Worm (Caenorhabditis elegans) whole organism, L3 larva: Measurements from ENCODE around the gene sek-1.

ENCODE experiments used
- R02D3.7 ChIP-seq: fragments of 150-350 bp; optimal IDR thresholded peaks from 2 replicates; lab custom pipeline; 2014; ENCODE audit warnings: missing biosample characterization, missing genetic modification characterization
- aly-2 ChIP-seq: fragments of 150-350 bp; optimal IDR thresholded peaks from 2 replicates; lab custom pipeline; 2014; ENCODE audit warnings: missing biosample characterization, missing genetic modification characterization
- ama-1 ChIP-seq: fragments of 150-350 bp; optimal IDR thresholded peaks from 2 replicates; lab custom pipeline; 2018
- ceh-16 ChIP-seq: sonication (generic microtip); optimal IDR thresholded peaks from 2 replicates; lab custom pipeline; 2017; ENCODE audit warnings: missing biosample characterization, missing genetic modification characterization
- ceh-28 ChIP-seq: fragments of 150-350 bp; optimal IDR thresholded peaks from 2 replicates; lab custom pipeline; 2014; ENCODE audit warnings: missing biosample characterization, missing genetic modification reagents, missing genetic modification characterization
- ceh-82 ChIP-seq: fragments of 150-350 bp; optimal IDR thresholded peaks from 2 replicates; lab custom pipeline; 2014; ENCODE audit warnings: missing biosample characterization, missing genetic modification characterization
- daf-12 ChIP-seq: fragments of 150-350 bp; optimal IDR thresholded peaks from 2 replicates; lab custom pipeline; 2014; ENCODE audit warnings: missing biosample characterization, missing genetic modification reagents, missing genetic modification characterization
- egl-27 ChIP-seq: sonication (generic microtip); optimal IDR thresholded peaks from 4 replicates; lab custom pipeline; 2017; ENCODE audit warnings: missing biosample characterization, missing genetic modification reagents, missing genetic modification characterization
- egl-5 ChIP-seq: fragments of 150-350 bp; optimal IDR thresholded peaks from 2 replicates; lab custom pipeline; 2017; ENCODE audit warnings: missing biosample characterization, missing genetic modification reagents, missing genetic modification characterization, inconsistent platforms
- elt-1 ChIP-seq: fragments of 150-350 bp; optimal IDR thresholded peaks from 2 replicates; lab custom pipeline; 2014; ENCODE audit warnings: missing biosample characterization, missing genetic modification characterization
- elt-2 ChIP-seq: sonication (generic microtip); optimal IDR thresholded peaks from 2 replicates; lab custom pipeline; 2016; ENCODE audit warnings: missing genetic modification reagents, mild to moderate bottlenecking, missing genetic modification characterization, missing compliant biosample characterization
- elt-3 ChIP-seq, 3 experiments: fragments of 150-350 bp in 1 of 3; sonication (generic microtip) in 2 of 3; optimal IDR thresholded peaks; 2 replicates in 2 of 3; 4 replicates in 1 of 3; lab custom pipeline; 2014 to 2017; ENCODE audit warnings: missing biosample characterization in 3 of 3, missing genetic modification characterization in 3 of 3
- fos-1 ChIP-seq: fragments of 150-350 bp; optimal IDR thresholded peaks from 2 replicates; lab custom pipeline; 2014; ENCODE audit warnings: missing biosample characterization, missing genetic modification characterization
- hmg-11 ChIP-seq: sonication (generic microtip); optimal IDR thresholded peaks from 2 replicates; lab custom pipeline; 2016; ENCODE audit warnings: missing genetic modification characterization, missing compliant biosample characterization
- jun-1 ChIP-seq: fragments of 150-350 bp; optimal IDR thresholded peaks from 2 replicates; lab custom pipeline; 2014; ENCODE audit warnings: missing biosample characterization, missing genetic modification reagents, missing genetic modification characterization
- lin-15B ChIP-seq: fragments of 150-350 bp; optimal IDR thresholded peaks from 2 replicates; lab custom pipeline; 2014; ENCODE audit warnings: missing biosample characterization, missing genetic modification characterization
- lin-39 ChIP-seq: fragments of 150-350 bp; optimal IDR thresholded peaks from 2 replicates; lab custom pipeline; 2018; ENCODE audit warnings: missing biosample characterization, missing genetic modification reagents, missing genetic modification characterization
- lsy-12 ChIP-seq: sonication (generic microtip); optimal IDR thresholded peaks from 2 replicates; lab custom pipeline; 2016; ENCODE audit warnings: mild to moderate bottlenecking, missing genetic modification characterization, missing compliant biosample characterization
- mdl-1 ChIP-seq: fragments of 150-350 bp; optimal IDR thresholded peaks from 2 replicates; lab custom pipeline; 2014; ENCODE audit warnings: missing biosample characterization, missing genetic modification characterization
- mml-1 ChIP-seq: fragments of 150-350 bp; sonication (generic microtip); optimal IDR thresholded peaks from 3 replicates; lab custom pipeline; 2014; ENCODE audit warnings: missing biosample characterization, missing genetic modification characterization
- nfya-1 ChIP-seq: sonication (generic microtip); optimal IDR thresholded peaks from 2 replicates; lab custom pipeline; 2017; ENCODE audit warnings: missing genetic modification characterization, mild to moderate bottlenecking, missing compliant biosample characterization, antibody characterized with exemption, moderate library complexity; ENCODE audit not compliant: insufficient read depth
- nhr-11 ChIP-seq: fragments of 150-350 bp; optimal IDR thresholded peaks from 2 replicates; lab custom pipeline; 2014; ENCODE audit warnings: missing biosample characterization, missing genetic modification characterization
- nhr-12 ChIP-seq: fragments of 150-350 bp; optimal IDR thresholded peaks from 2 replicates; lab custom pipeline; 2014; ENCODE audit warnings: missing biosample characterization, missing genetic modification characterization
- nhr-23 ChIP-seq: fragments of 150-350 bp; optimal IDR thresholded peaks from 2 replicates; lab custom pipeline; 2014; ENCODE audit warnings: missing biosample characterization, missing genetic modification reagents, missing genetic modification characterization
- nhr-237 ChIP-seq: fragments of 150-350 bp; optimal IDR thresholded peaks from 2 replicates; lab custom pipeline; 2014; ENCODE audit warnings: missing biosample characterization, missing genetic modification characterization
- nhr-25 ChIP-seq: sonication (generic microtip); optimal IDR thresholded peaks from 2 replicates; lab custom pipeline; 2017; ENCODE audit warnings: missing biosample characterization, missing genetic modification characterization
- nhr-28 ChIP-seq: fragments of 150-350 bp; optimal IDR thresholded peaks from 2 replicates; lab custom pipeline; 2014; ENCODE audit warnings: missing biosample characterization, missing genetic modification characterization
- nhr-43 ChIP-seq: sonication (generic microtip); optimal IDR thresholded peaks from 2 replicates; lab custom pipeline; 2016; ENCODE audit warnings: mild to moderate bottlenecking, missing genetic modification characterization, missing compliant biosample characterization; ENCODE audit not compliant: poor library complexity, severe bottlenecking
- nhr-67 ChIP-seq: fragments of 150-350 bp; optimal IDR thresholded peaks from 2 replicates; lab custom pipeline; 2014; ENCODE audit warnings: missing biosample characterization, missing genetic modification characterization
- nhr-76 ChIP-seq: fragments of 150-350 bp; sonication (generic microtip); optimal IDR thresholded peaks from 5 replicates; lab custom pipeline; 2014; ENCODE audit warnings: missing biosample characterization, missing genetic modification characterization
- pha-4 ChIP-seq: fragments of 150-350 bp; optimal IDR thresholded peaks from 2 replicates; lab custom pipeline; 2014; ENCODE audit warnings: missing biosample characterization, missing genetic modification reagents, missing genetic modification characterization
- pqm-1 ChIP-seq: fragments of 150-350 bp; optimal IDR thresholded peaks from 2 replicates; lab custom pipeline; 2017; ENCODE audit warnings: missing biosample characterization, missing genetic modification characterization, inconsistent platforms
- sea-2 ChIP-seq: fragments of 150-350 bp; sonication (generic microtip); optimal IDR thresholded peaks from 4 replicates; lab custom pipeline; 2014; ENCODE audit warnings: missing biosample characterization, missing genetic modification reagents, missing genetic modification characterization
- skn-1 ChIP-seq: fragments of 150-350 bp; optimal IDR thresholded peaks from 2 replicates; lab custom pipeline; 2014; ENCODE audit warnings: missing biosample characterization, missing genetic modification characterization
- snpc-4 ChIP-seq: fragments of 150-350 bp; optimal IDR thresholded peaks from 2 replicates; lab custom pipeline; 2014; ENCODE audit warnings: missing biosample characterization, missing genetic modification characterization
- tbx-2 ChIP-seq: sonication (generic microtip); optimal IDR thresholded peaks from 2 replicates; lab custom pipeline; 2016; ENCODE audit warnings: mild to moderate bottlenecking, missing genetic modification characterization, missing compliant biosample characterization
- unc-62 ChIP-seq: fragments of 150-350 bp; sonication (generic microtip); optimal IDR thresholded peaks from 4 replicates; lab custom pipeline; 2014; ENCODE audit warnings: missing biosample characterization, missing genetic modification reagents, missing genetic modification characterization
- zag-1 ChIP-seq: fragments of 150-350 bp; optimal IDR thresholded peaks from 2 replicates; lab custom pipeline; 2014; ENCODE audit warnings: missing biosample characterization, missing genetic modification characterization
- ztf-11 ChIP-seq: fragments of 150-350 bp; optimal IDR thresholded peaks from 2 replicates; lab custom pipeline; 2014; ENCODE audit warnings: missing biosample characterization, missing genetic modification characterization
- ztf-4 ChIP-seq: fragments of 150-350 bp; optimal IDR thresholded peaks from 2 replicates; lab custom pipeline; 2014; ENCODE audit warnings: missing biosample characterization, missing genetic modification characterization

Gene sek-1

DNA sequence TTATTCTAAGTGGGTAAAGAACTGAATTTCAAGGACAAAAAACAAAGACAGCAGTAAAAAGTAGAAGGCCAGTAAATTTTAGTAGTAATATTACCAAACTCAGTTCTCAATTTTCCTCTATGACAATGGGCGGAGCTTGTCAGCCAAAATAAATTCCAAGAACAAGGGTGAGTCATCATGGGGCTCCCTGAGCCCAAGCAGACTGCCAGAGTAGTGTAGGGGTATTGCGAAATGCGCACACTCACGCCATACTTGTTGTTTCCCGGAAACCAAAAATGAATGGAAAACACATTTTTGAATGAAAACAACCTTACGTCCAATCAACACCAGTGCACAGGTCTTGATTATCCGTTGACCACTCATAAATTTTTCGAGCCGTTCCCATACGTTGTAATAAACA lies 24.7 kb upstream of the sek-1 start:
- TF ChIP-seq hmg-11 (tag; lab: Kevin White, UChicago) (peak; percentile 11), nhr-237 (tag; lab: Kevin White, UChicago) (no peak), egl-5 (tag; lab: Kevin White, UChicago) (no peak), nfya-1 (peak; percentile 72), nhr-11 (tag; lab: Kevin White, UChicago) (peak; percentile 74), lin-39 (peak; percentile 38), aly-2 (tag; lab: Kevin White, UChicago) (no peak), snpc-4 (peak; percentile 37), fos-1 (tag; lab: Kevin White, UChicago) (peak; percentile 76), jun-1 (tag; lab: Kevin White, UChicago) (peak; percentile 57), lin-15B (tag; lab: Kevin White, UChicago) (peak; percentile 3)

DNA sequence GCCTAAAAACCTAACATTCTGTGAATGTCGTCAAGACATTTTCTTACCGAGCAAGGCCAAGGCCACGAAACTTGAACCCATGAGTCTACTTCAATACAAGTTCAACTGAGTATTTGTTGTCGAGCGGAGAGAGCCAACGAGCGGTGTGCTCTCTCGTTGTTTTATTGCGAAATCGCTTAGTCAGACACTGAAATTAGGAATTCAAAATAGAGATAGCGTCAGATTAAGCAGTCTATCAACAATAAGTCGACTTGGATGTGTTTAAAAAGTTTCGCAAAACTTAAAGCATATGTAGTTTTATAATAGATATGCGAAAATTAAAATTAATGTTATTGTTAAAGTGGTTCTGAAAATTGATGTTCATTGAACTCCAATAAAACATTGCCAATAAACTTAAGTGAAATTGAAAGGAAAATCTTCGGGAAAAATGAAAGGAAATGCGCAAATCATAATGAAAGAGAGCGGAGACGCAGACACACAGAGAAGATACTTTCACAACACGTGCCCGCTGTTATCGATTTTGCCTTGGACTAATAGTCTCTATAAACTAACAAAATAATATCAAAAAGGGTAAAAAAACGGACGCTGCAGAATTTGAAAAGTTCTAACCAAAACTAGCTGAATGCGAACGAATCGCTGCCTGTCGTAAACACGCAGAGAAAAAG lies 23.0 kb upstream of the sek-1 start, which contains the start of gene ZK154.6:
Gene ZK154.6 (minus strand): TSS at position 187 of the 665 bp plus-strand sequence.
- no peak for TF ChIP-seq nhr-67
- TF ChIP-seq daf-12 (tag; lab: Kevin White, UChicago) = no peak
- no peak for TF ChIP-seq pqm-1
- TF ChIP-seq pha-4 (tag; lab: Kevin White, UChicago) = peak; percentile 18
- TF ChIP-seq nhr-23 (tag; lab: Kevin White, UChicago) = peak; percentile 21
- no peak for TF ChIP-seq elt-1
- no peak for TF ChIP-seq zag-1 (tag; lab: Kevin White, UChicago)
- TF ChIP-seq elt-3 (tag; optimal IDR thresholded peaks at IDR 0.05; lab: Kevin White, UChicago) = no peak
- TF ChIP-seq nhr-237 (tag; lab: Kevin White, UChicago) = no peak
- TF ChIP-seq hmg-11 (tag; lab: Kevin White, UChicago) = no peak
- TF ChIP-seq ztf-4 = no peak
- no peak for TF ChIP-seq nhr-28 (tag; lab: Kevin White, UChicago)
- TF ChIP-seq unc-62 = no peak
- TF ChIP-seq nhr-25 (tag; lab: Kevin White, UChicago) = peak; percentile 55
- peak; percentile 46 for TF ChIP-seq nfya-1
- no peak for TF ChIP-seq nhr-43 (tag; lab: Kevin White, UChicago)
- TF ChIP-seq nhr-76 (tag; lab: Kevin White, UChicago) = no peak
- no peak for TF ChIP-seq sea-2
- peak; percentile 14 for TF ChIP-seq lin-39
- peak; percentile 91 for TF ChIP-seq ceh-28 (tag; lab: Kevin White, UChicago)
- no peak for TF ChIP-seq ama-1 (lab: Kevin White, UChicago)
- TF ChIP-seq elt-2 (tag; lab: Kevin White, UChicago) = no peak
- no peak for TF ChIP-seq ceh-16
- TF ChIP-seq mdl-1 (tag; lab: Kevin White, UChicago) = peak; percentile 60
- TF ChIP-seq, all 47 proteins: peak for 7

DNA sequence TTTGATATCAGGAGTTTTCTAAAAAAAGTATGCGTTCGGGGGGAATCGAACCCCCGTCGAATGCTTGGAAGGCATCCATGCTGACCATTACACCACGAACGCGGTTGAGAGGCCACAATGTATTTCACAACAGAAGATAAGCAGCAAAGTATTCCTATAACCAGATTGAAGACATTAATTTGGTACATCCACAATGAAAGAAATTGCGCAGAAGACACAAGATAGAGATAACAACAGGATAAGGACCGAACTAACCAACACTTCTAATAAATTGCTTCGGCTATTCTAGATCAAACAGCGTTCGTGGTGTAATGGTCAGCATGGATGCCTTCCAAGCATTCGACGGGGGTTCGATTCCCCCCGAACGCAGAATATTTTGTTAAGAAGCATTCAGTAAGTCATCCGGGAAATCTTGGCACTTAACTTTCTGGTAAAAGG lies 22.2 kb upstream of the sek-1 start:
- TF ChIP-seq nhr-28 (tag; lab: Kevin White, UChicago) = no peak
- peak; percentile 35 for TF ChIP-seq elt-2 (tag; lab: Kevin White, UChicago)
- TF ChIP-seq elt-3 (tag; optimal IDR thresholded peaks at IDR 0.05; lab: Kevin White, UChicago) = peak in 1 of 3 experiments; percentile 42
- TF ChIP-seq mml-1 (tag; lab: Kevin White, UChicago) = no peak
- TF ChIP-seq nhr-43 (tag; lab: Kevin White, UChicago) = peak; percentile 89
- TF ChIP-seq nhr-12 (tag; lab: Kevin White, UChicago) = no peak
- peak; percentile 10 for TF ChIP-seq lin-15B (tag; lab: Kevin White, UChicago)
- TF ChIP-seq tbx-2 (tag; lab: Kevin White, UChicago) = peak; percentile 45
- TF ChIP-seq nfya-1 = peak; percentile 48
- no peak for TF ChIP-seq ztf-11
- peak; percentile 43 for TF ChIP-seq nhr-25 (tag; lab: Kevin White, UChicago)
- TF ChIP-seq daf-12 (tag; lab: Kevin White, UChicago) = no peak
- no peak for TF ChIP-seq ceh-82 (tag; lab: Kevin White, UChicago)
- peak; percentile 26 for TF ChIP-seq lin-39
- TF ChIP-seq elt-1 = no peak
- TF ChIP-seq skn-1 (tag; lab: Kevin White, UChicago) = no peak
- peak; percentile 17 for TF ChIP-seq egl-27 (tag; lab: Kevin White, UChicago)
- TF ChIP-seq nhr-23 (tag; lab: Kevin White, UChicago) = peak; percentile 60
- no peak for TF ChIP-seq zag-1 (tag; lab: Kevin White, UChicago)
- no peak for TF ChIP-seq nhr-67
- peak; percentile 69 for TF ChIP-seq lsy-12 (tag; lab: Kevin White, UChicago)
- TF ChIP-seq snpc-4 = no peak
- no peak for TF ChIP-seq nhr-11 (tag; lab: Kevin White, UChicago)
- TF ChIP-seq ceh-28 (tag; lab: Kevin White, UChicago) = no peak
- TF ChIP-seq R02D3.7 (tag; lab: Kevin White, UChicago) = no peak
- peak; percentile 31 for TF ChIP-seq pqm-1
- TF ChIP-seq ztf-4 = no peak
- no peak for TF ChIP-seq ama-1 (lab: Kevin White, UChicago)
- TF ChIP-seq nhr-76 (tag; lab: Kevin White, UChicago) = no peak
- TF ChIP-seq, all 47 proteins: peak for 12
